Worm (Caenorhabditis elegans): ENCODE measurements around the gene B0507.4.

- TF ChIP-seq ceh-6 (GFP tag; optimal IDR thresholded peaks at IDR 0.05) (no peak), sox-4 (tag; optimal IDR thresholded peaks at IDR 0.05) (no peak), unc-3 (GFP tag; conservative IDR thresholded peaks at IDR 0.05) (no peak), unc-3 (tag; optimal IDR thresholded peaks at IDR 0.05) (no peak), fax-1 (tag; optimal IDR thresholded peaks at IDR 0.05) (no peak), che-1 (tag; optimal IDR thresholded peaks at IDR 0.05) (no peak), nhr-11 (tag; optimal IDR thresholded peaks at IDR 0.05) (no peak), fkh-10 (GFP tag; optimal IDR thresholded peaks at IDR 0.05) (no peak), hlh-30 (tag; optimal IDR thresholded peaks at IDR 0.05; ENCODE audit: insufficient read depth) (no peak), pax-1 (tag; optimal IDR thresholded peaks at IDR 0.05) (no peak), unc-42 (tag; optimal IDR thresholded peaks at IDR 0.05) (no peak), madf-2 (tag; optimal IDR thresholded peaks at IDR 0.05) (no peak)
Measured at ce11 chrV:8765938-8766337, 11.2 kb downstream of the B0507.4 start, which contains the start of gene B0507.9.

Data from whole organism, late embryonic.